Worm (Caenorhabditis elegans): ENCODE results near the gene gcc-1.

Gene gcc-1

ce11 chrX:3118596-3119287 is 41.0 kb upstream of the gcc-1 start:
- no peak for TF ChIP-seq ces-1 (GFP tag; optimal IDR thresholded peaks at IDR 0.05)
- no peak for TF ChIP-seq hmg-1.1 (GFP tag; IDR thresholded peaks at IDR 0.05)
- TF ChIP-seq daf-19 (GFP tag; conservative IDR thresholded peaks at IDR 0.05), result no peak
- no peak for TF ChIP-seq dpl-1 (GFP tag; optimal IDR thresholded peaks at IDR 0.05)
- no peak for TF ChIP-seq ceh-28 (tag; optimal IDR thresholded peaks at IDR 0.05)
- no peak for TF ChIP-seq egl-27 (tag; optimal IDR thresholded peaks at IDR 0.05)
- TF ChIP-seq set-16 (GFP tag; IDR thresholded peaks at IDR 0.05), result peak; percentile 55
- TF ChIP-seq F10B5.3 (tag; optimal IDR thresholded peaks at IDR 0.05), result no peak
- no peak for TF ChIP-seq nhr-25 (tag; optimal IDR thresholded peaks at IDR 0.05; ENCODE audit: borderline replicate concordance, insufficient read depth)
- TF ChIP-seq lin-38 (GFP tag; IDR thresholded peaks at IDR 0.05), result no peak
- no peak for TF ChIP-seq daf-8 (GFP tag; IDR thresholded peaks at IDR 0.05)
- peak in 1 of 2 experiments; percentile 94 for TF ChIP-seq unc-62 (GFP tag; optimal IDR thresholded peaks at IDR 0.05 in 1 of 2)
- TF ChIP-seq unc-62 (tag; optimal IDR thresholded peaks at IDR 0.05), result no peak
- no peak for TF ChIP-seq zfp-3 (GFP tag; conservative IDR thresholded peaks at IDR 0.05)
- no peak for TF ChIP-seq mep-1 (tag; optimal IDR thresholded peaks at IDR 0.05)
- TF ChIP-seq nhr-48 (tag; optimal IDR thresholded peaks at IDR 0.05), result no peak

- TF ChIP-seq mep-1 (tag; optimal IDR thresholded peaks at IDR 0.05) (no peak), unc-62 (GFP tag; optimal IDR thresholded peaks at IDR 0.05 in 1 of 2) (peak in 1 of 2 experiments; percentile 94), unc-62 (tag; optimal IDR thresholded peaks at IDR 0.05) (no peak)
These were observed 40.1 kb upstream of the gcc-1 start for ce11 chrX:3119606-3120005.

- no peak for TF ChIP-seq ceh-82 (tag; optimal IDR thresholded peaks at IDR 0.05)
- no peak for TF ChIP-seq zag-1 (tag; optimal IDR thresholded peaks at IDR 0.05)
- TF ChIP-seq aha-1 (tag), result peak; percentile 11
- TF ChIP-seq daf-12 (tag; optimal IDR thresholded peaks at IDR 0.05), result no peak
- no peak for TF ChIP-seq unc-62 (GFP tag; optimal IDR thresholded peaks at IDR 0.05 in 1 of 2)
- TF ChIP-seq unc-62 (tag; optimal IDR thresholded peaks at IDR 0.05), result no peak
- no peak for TF ChIP-seq lin-15B (tag; optimal IDR thresholded peaks at IDR 0.05)
- TF ChIP-seq hmg-1.1 (GFP tag; IDR thresholded peaks at IDR 0.05), result peak; percentile 67
- TF ChIP-seq lin-38 (GFP tag; IDR thresholded peaks at IDR 0.05), result 0 out of 2 replicates have a peak, but pooled peaks have one; percentile 10
- no peak for TF ChIP-seq mdt-29 (GFP tag; IDR thresholded peaks at IDR 0.05)
- TF ChIP-seq mdl-1 (tag; optimal IDR thresholded peaks at IDR 0.05), result peak in 1 of 2 experiments; percentile 31
- no peak for TF ChIP-seq nhr-77 (tag; optimal IDR thresholded peaks at IDR 0.05)
- TF ChIP-seq rbr-2 (tag; optimal IDR thresholded peaks at IDR 0.05), result peak; percentile 31
- 0 out of 2 replicates have a peak, but pooled peaks have one; percentile 14 for TF ChIP-seq dmd-6 (GFP tag; IDR thresholded peaks at IDR 0.05)
- TF ChIP-seq lsy-2 (tag; optimal IDR thresholded peaks at IDR 0.05), result peak in 1 of 2 experiments; percentile 42
- TF ChIP-seq ctbp-1 (GFP tag; IDR thresholded peaks at IDR 0.05), result peak; percentile 65
- TF ChIP-seq zfp-3 (GFP tag; conservative IDR thresholded peaks at IDR 0.05), result no peak
- peak; percentile 62 for TF ChIP-seq mep-1 (tag; optimal IDR thresholded peaks at IDR 0.05)
- TF ChIP-seq ceh-20 (GFP tag; IDR thresholded peaks at IDR 0.05), result 0 out of 2 replicates have a peak, but pooled peaks have one; percentile 49
- no peak for TF ChIP-seq nhr-48 (tag; optimal IDR thresholded peaks at IDR 0.05)
- TF ChIP-seq attf-4 (tag; optimal IDR thresholded peaks at IDR 0.05), result no peak
- TF ChIP-seq D1046.2 (GFP tag; IDR thresholded peaks at IDR 0.05), result no peak
- TF ChIP-seq nhr-28 (tag; optimal IDR thresholded peaks at IDR 0.05), result no peak
- no peak for TF ChIP-seq dmd-8 (GFP tag; IDR thresholded peaks at IDR 0.05)
- TF ChIP-seq dve-1 (tag; optimal IDR thresholded peaks at IDR 0.05; ENCODE audit: insufficient read depth), result no peak
- TF ChIP-seq zfp-2 (tag; optimal IDR thresholded peaks at IDR 0.05), result no peak
- 0 out of 2 replicates have a peak, but pooled peaks have one; percentile 16 for TF ChIP-seq set-16 (GFP tag; IDR thresholded peaks at IDR 0.05)
- TF ChIP-seq fkh-10 (GFP tag; optimal IDR thresholded peaks at IDR 0.05), result peak; percentile 44
- TF ChIP-seq hlh-30 (tag; optimal IDR thresholded peaks at IDR 0.05; ENCODE audit: insufficient read depth), result no peak
These were observed 33.5 kb upstream of the gcc-1 start for ce11 chrX:3126233-3126632.

Data from whole organism, L4 larva.